Worm (Caenorhabditis elegans): ENCODE measurements around the gene dbl-1.

Gene dbl-1

DNA sequence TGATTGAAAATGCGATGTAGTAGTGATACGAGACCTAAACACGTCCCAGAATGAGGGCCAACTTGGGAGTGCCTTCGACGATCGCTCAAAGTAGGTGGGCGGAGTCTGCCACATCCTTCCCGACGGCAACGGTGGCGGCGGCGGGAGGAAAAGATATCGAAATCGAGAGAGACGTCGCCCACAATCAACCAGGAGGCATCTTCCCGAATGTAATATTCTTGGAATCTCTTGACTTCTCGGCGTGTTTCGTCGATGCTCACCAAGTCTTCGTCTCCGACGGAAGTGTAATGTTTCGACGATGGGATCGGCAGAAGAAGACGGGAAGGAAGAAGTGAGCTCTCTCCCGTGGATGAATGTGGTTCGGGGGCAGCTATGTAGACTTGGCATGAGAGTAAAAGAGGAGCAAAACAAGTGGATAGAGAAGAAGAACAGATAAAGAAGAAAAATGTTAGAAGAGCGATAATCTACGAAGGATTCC is 10.6 kb downstream of the dbl-1 start, which contains the start of the genes T25F10.1 and clik-1:
TSS of gene T25F10.1 (plus strand) at position 51 of the 478 bp plus-strand sequence.
TSS of gene clik-1 (minus strand) at position 281 of the 478 bp plus-strand sequence.
- TF ChIP-seq mxl-3 (GFP tag; optimal IDR thresholded peaks at IDR 0.05), result peak; percentile 42
- TF ChIP-seq daf-16 (GFP tag; optimal IDR thresholded peaks at IDR 0.05), result peak in 1 of 2 experiments; percentile 81
- TF ChIP-seq daf-16 (tag; optimal IDR thresholded peaks at IDR 0.05), result no peak
- TF ChIP-seq aha-1 (tag), result peak; percentile 40
- TF ChIP-seq nhr-11 (tag; optimal IDR thresholded peaks at IDR 0.05), result peak; percentile 53
- TF ChIP-seq spr-1 (tag; optimal IDR thresholded peaks at IDR 0.05), result no peak
- TF ChIP-seq hlh-11 (tag; optimal IDR thresholded peaks at IDR 0.05), result peak; percentile 42

- TF ChIP-seq hlh-30 (tag; optimal IDR thresholded peaks at IDR 0.05; ENCODE audit: insufficient read depth), result no peak
- no peak for TF ChIP-seq F10B5.3 (tag; optimal IDR thresholded peaks at IDR 0.05)
- TF ChIP-seq ces-1 (GFP tag; optimal IDR thresholded peaks at IDR 0.05), result no peak
- TF ChIP-seq duxl-1 (tag; optimal IDR thresholded peaks at IDR 0.05; ENCODE audit: poor library complexity), result no peak
- TF ChIP-seq lim-7 (GFP tag; IDR thresholded peaks at IDR 0.05), result no peak
- no peak for TF ChIP-seq unc-130 (GFP tag; optimal IDR thresholded peaks at IDR 0.05)
- no peak for TF ChIP-seq attf-4 (tag; optimal IDR thresholded peaks at IDR 0.05)
- TF ChIP-seq dmd-9 (GFP tag; IDR thresholded peaks at IDR 0.05), result no peak
Observed at ce11 chrV:6769440-6769839, 11.5 kb downstream of the dbl-1 start.

DNA sequence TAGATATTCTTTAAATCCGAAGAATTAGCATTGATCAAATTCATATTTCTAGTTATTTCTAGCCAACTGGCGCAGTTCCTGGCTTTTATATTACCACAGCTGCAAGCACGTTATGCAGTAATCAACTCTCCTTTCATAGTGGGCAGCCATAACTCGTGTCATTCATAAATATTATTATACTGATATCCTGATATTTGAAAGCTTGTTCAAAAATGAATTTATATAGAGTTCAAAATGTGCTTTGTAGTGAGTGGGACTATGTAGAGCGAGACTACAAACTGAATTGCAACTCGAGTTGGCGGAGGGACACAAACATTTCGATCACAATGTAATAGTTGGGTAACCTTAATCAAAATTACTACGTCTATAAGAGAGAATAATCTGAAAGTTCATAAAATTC is 13.7 kb downstream of the dbl-1 start, which contains the start of gene srh-30:
TSS of gene srh-30 (minus strand) at position 101 of the 400 bp plus-strand sequence.
- no peak for TF ChIP-seq aly-2 (tag; optimal IDR thresholded peaks at IDR 0.05)
- no peak for TF ChIP-seq php-3 (GFP tag; IDR thresholded peaks at IDR 0.05)
- TF ChIP-seq spr-1 (tag; optimal IDR thresholded peaks at IDR 0.05), result no peak
- TF ChIP-seq nhr-102 (tag; optimal IDR thresholded peaks at IDR 0.05), result no peak
- TF ChIP-seq lim-7 (GFP tag; IDR thresholded peaks at IDR 0.05), result no peak
- TF ChIP-seq set-16 (GFP tag; IDR thresholded peaks at IDR 0.05), result no peak
- TF ChIP-seq ceh-44 (GFP tag; IDR thresholded peaks at IDR 0.05), result no peak
- TF ChIP-seq zfp-2 (tag; optimal IDR thresholded peaks at IDR 0.05), result no peak
- TF ChIP-seq F10B5.3 (tag; optimal IDR thresholded peaks at IDR 0.05), result no peak
- TF ChIP-seq dmd-9 (GFP tag; IDR thresholded peaks at IDR 0.05), result no peak
- no peak for TF ChIP-seq zag-1 (tag; optimal IDR thresholded peaks at IDR 0.05)
- no peak for TF ChIP-seq daf-16 (GFP tag; optimal IDR thresholded peaks at IDR 0.05)
- TF ChIP-seq daf-16 (tag; optimal IDR thresholded peaks at IDR 0.05), result no peak
- TF ChIP-seq madf-5 (GFP tag; IDR thresholded peaks at IDR 0.05), result no peak
- no peak for TF ChIP-seq F44E2.7 (GFP tag; IDR thresholded peaks at IDR 0.05)
- no peak for TF ChIP-seq nhr-41 (GFP tag; IDR thresholded peaks at IDR 0.05)

DNA sequence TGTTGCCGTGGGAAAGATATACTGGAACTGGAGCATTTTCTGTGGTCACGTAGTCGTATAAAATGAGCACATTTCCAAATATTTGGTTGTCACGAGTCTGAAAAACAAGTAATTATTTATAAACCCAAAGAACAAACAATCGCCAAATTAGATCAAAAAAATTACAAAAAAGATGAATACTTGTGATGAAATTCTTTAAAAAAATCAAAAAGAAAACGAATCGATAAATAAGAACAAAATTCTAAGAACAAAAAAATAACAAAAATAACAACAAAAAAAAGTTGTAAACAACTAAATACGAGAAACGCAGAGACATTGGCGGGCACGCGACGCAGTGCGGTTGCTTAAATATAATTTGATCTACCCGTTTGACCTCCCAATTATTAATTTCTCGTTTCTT is 15.8 kb downstream of the dbl-1 start, which contains the start of gene ZC404.16:
TSS of gene ZC404.16 (minus strand) at position 101 of the 400 bp plus-strand sequence.
- TF ChIP-seq set-16 (GFP tag; IDR thresholded peaks at IDR 0.05) (no peak), lim-7 (GFP tag; IDR thresholded peaks at IDR 0.05) (no peak), hlh-11 (tag; optimal IDR thresholded peaks at IDR 0.05) (no peak), hif-1 (tag; optimal IDR thresholded peaks at IDR 0.05) (no peak), F44E2.7 (GFP tag; IDR thresholded peaks at IDR 0.05) (no peak), mxl-2 (GFP tag; conservative IDR thresholded peaks at IDR 0.05) (no peak), duxl-1 (tag; optimal IDR thresholded peaks at IDR 0.05; ENCODE audit: poor library complexity) (no peak), fos-1 (tag; optimal IDR thresholded peaks at IDR 0.05) (no peak), lin-15B (tag; optimal IDR thresholded peaks at IDR 0.05) (no peak), aly-2 (tag; optimal IDR thresholded peaks at IDR 0.05) (no peak), unc-39 (tag; optimal IDR thresholded peaks at IDR 0.05) (no peak), lin-39 (tag; optimal IDR thresholded peaks at IDR 0.05) (no peak), mep-1 (tag; optimal IDR thresholded peaks at IDR 0.05) (no peak), ZK546.5 (tag; optimal IDR thresholded peaks at IDR 0.05) (no peak), lin-38 (GFP tag; IDR thresholded peaks at IDR 0.05) (no peak), ceh-28 (tag; optimal IDR thresholded peaks at IDR 0.05) (no peak), Y48G9A.11 (GFP tag; IDR thresholded peaks at IDR 0.05) (no peak), nhr-10 (tag; optimal IDR thresholded peaks at IDR 0.05) (no peak), Y75B8A.6 (GFP tag; IDR thresholded peaks at IDR 0.05) (no peak), lir-3 (tag; optimal IDR thresholded peaks at IDR 0.05) (no peak)
